Worm (Caenorhabditis elegans): ENCODE data around the gene C18H9.5.

Gene C18H9.5

DNA sequence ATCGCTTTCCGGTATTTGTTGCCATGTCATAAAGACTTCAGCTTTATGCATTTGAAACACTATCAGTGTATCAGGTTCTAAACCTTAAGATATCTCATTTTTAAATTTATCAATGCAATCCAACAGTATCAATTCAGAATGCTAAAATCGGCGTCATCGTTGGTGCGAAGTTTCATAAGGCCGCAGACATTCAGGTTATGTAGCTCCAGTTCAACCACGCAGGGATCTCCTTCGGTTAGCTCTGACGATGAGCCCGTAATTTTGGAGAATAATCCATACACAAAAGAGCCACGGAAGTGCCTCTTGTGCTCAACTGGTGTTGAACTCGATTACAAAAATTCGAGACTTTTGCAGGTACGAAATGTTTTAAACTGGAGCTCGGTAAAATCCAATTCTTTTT, 40.7 kb upstream of the C18H9.5 start, which contains the start of gene mrps-18.C:
Gene mrps-18.C, plus strand, starts transcription at position 138 of the 400 bp plus-strand sequence.
- TF ChIP-seq daf-12 (tag; optimal IDR thresholded peaks at IDR 0.05) (no peak), fkh-2 (tag; optimal IDR thresholded peaks at IDR 0.05) (no peak), nhr-12 (tag; optimal IDR thresholded peaks at IDR 0.05) (no peak), nhr-237 (tag; optimal IDR thresholded peaks at IDR 0.05) (no peak), nfya-1 (tag; optimal IDR thresholded peaks at IDR 0.05; ENCODE audit: insufficient read depth) (no peak), nhr-67 (tag; optimal IDR thresholded peaks at IDR 0.05) (no peak), snpc-4 (tag; optimal IDR thresholded peaks at IDR 0.05) (no peak), lin-39 (tag; optimal IDR thresholded peaks at IDR 0.05) (no peak), elt-2 (tag; optimal IDR thresholded peaks at IDR 0.05) (no peak), ama-1 (optimal IDR thresholded peaks at IDR 0.05) (no peak), nhr-43 (tag; optimal IDR thresholded peaks at IDR 0.05; ENCODE audit: poor library complexity, severe bottlenecking) (no peak), nhr-76 (tag; optimal IDR thresholded peaks at IDR 0.05) (no peak), ztf-11 (tag; optimal IDR thresholded peaks at IDR 0.05) (no peak), mdl-1 (tag; optimal IDR thresholded peaks at IDR 0.05) (no peak), unc-39 (tag; optimal IDR thresholded peaks at IDR 0.05) (no peak), nhr-11 (tag; optimal IDR thresholded peaks at IDR 0.05) (no peak), nhr-77 (tag; optimal IDR thresholded peaks at IDR 0.05) (no peak), hmg-11 (tag; optimal IDR thresholded peaks at IDR 0.05) (no peak), jun-1 (tag; optimal IDR thresholded peaks at IDR 0.05) (no peak), elt-3 (tag; optimal IDR thresholded peaks at IDR 0.05) (no peak)

DNA sequence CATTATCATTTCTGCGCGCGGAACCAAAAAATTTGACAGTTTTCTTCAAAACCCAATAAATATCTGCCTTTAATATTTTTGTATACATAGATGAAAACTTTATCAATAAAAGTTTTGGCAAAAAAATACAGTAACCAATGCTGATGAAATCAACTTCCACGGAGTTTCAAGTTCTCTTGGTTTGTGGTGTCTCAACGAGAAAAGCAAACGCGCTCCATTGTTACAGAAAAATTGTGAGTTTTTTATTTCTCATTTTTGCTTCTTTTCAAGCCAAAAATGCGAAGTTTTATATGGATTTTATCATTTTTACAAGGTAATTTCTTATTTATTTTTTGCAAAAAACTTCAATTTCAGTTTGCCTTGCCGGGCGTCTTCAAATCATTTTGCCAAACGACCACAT, 39.3 kb upstream of the C18H9.5 start, which contains the start of gene T14B4.3:
Gene T14B4.3, plus strand, starts transcription at position 264 of the 400 bp plus-strand sequence.
- TF ChIP-seq nhr-67 (tag; optimal IDR thresholded peaks at IDR 0.05) (no peak), lin-39 (tag; optimal IDR thresholded peaks at IDR 0.05) (peak; percentile 17), nfya-1 (tag; optimal IDR thresholded peaks at IDR 0.05; ENCODE audit: insufficient read depth) (peak; percentile 69), elt-3 (tag; optimal IDR thresholded peaks at IDR 0.05) (no peak), R02D3.7 (tag; optimal IDR thresholded peaks at IDR 0.05) (no peak), pqm-1 (tag; optimal IDR thresholded peaks at IDR 0.05) (peak; percentile 54), ceh-9 (tag; optimal IDR thresholded peaks at IDR 0.05) (no peak), lsy-12 (tag; optimal IDR thresholded peaks at IDR 0.05) (peak; percentile 15), mml-1 (tag; optimal IDR thresholded peaks at IDR 0.05) (no peak), nhr-43 (tag; optimal IDR thresholded peaks at IDR 0.05; ENCODE audit: poor library complexity, severe bottlenecking) (peak; percentile 69), nhr-25 (tag; optimal IDR thresholded peaks at IDR 0.05) (peak; percentile 54), pha-4 (tag; optimal IDR thresholded peaks at IDR 0.05) (peak; percentile 93), lin-15B (tag; optimal IDR thresholded peaks at IDR 0.05) (peak; percentile 87), egl-5 (tag; optimal IDR thresholded peaks at IDR 0.05) (peak; percentile 21), egl-27 (tag; optimal IDR thresholded peaks at IDR 0.05) (no peak), ztf-11 (tag; optimal IDR thresholded peaks at IDR 0.05) (no peak), nhr-23 (tag; optimal IDR thresholded peaks at IDR 0.05) (peak; percentile 44), skn-1 (tag; optimal IDR thresholded peaks at IDR 0.05) (no peak), elt-2 (tag; optimal IDR thresholded peaks at IDR 0.05) (peak; percentile 27), eor-1 (tag; optimal IDR thresholded peaks at IDR 0.05) (no peak), ceh-28 (tag; optimal IDR thresholded peaks at IDR 0.05) (no peak), snpc-4 (tag; optimal IDR thresholded peaks at IDR 0.05) (peak; percentile 25)

DNA sequence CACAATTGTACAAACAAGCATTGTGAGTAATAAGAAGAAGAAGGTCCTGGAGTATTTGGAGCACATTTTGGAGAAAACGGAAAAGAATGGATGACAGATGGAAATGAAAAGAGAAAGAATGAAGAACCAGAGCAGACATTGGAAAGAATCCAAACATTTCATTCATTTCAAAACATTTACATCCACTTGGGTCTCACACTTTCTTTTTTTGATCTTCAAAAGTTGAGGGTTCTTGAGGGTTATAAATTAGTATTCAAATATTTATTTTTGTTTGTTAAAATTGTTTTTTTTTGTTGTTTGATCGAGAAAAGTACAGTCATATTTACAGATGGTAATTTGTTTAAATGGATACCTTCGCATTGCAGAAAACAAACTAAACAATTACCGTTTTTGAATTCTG, 38.4 kb upstream of the C18H9.5 start, which contains the start of gene T14B4.9:
Gene T14B4.9, minus strand, starts transcription at position 101 of the 400 bp plus-strand sequence.
- no peak for TF ChIP-seq egl-27 (tag; optimal IDR thresholded peaks at IDR 0.05)
- no peak for TF ChIP-seq ceh-28 (tag; optimal IDR thresholded peaks at IDR 0.05)
- no peak for TF ChIP-seq nhr-28 (tag; optimal IDR thresholded peaks at IDR 0.05)
- TF ChIP-seq fos-1 (tag; optimal IDR thresholded peaks at IDR 0.05): no peak
- TF ChIP-seq lin-15B (tag; optimal IDR thresholded peaks at IDR 0.05): no peak
- TF ChIP-seq daf-12 (tag; optimal IDR thresholded peaks at IDR 0.05): no peak
- no peak for TF ChIP-seq unc-62 (GFP tag; optimal IDR thresholded peaks at IDR 0.05)
- no peak for TF ChIP-seq nfya-1 (tag; optimal IDR thresholded peaks at IDR 0.05; ENCODE audit: insufficient read depth)
- no peak for TF ChIP-seq nhr-76 (tag; optimal IDR thresholded peaks at IDR 0.05)
- no peak for TF ChIP-seq mml-1 (tag; optimal IDR thresholded peaks at IDR 0.05)
- TF ChIP-seq fkh-2 (tag; optimal IDR thresholded peaks at IDR 0.05): no peak
- TF ChIP-seq ztf-4 (tag; optimal IDR thresholded peaks at IDR 0.05): no peak
- no peak for TF ChIP-seq lsy-12 (tag; optimal IDR thresholded peaks at IDR 0.05)
- TF ChIP-seq fkh-10 (GFP tag; optimal IDR thresholded peaks at IDR 0.05): no peak
- no peak for TF ChIP-seq unc-39 (tag; optimal IDR thresholded peaks at IDR 0.05)
- TF ChIP-seq zag-1 (tag; optimal IDR thresholded peaks at IDR 0.05): no peak
